Worm (Caenorhabditis elegans) whole organism, young adult: ENCODE data around the gene F43G6.7.

ENCODE experiments used
- B0261.1 ChIP-seq: sonication (generic microtip); optimal IDR thresholded peaks from 2 replicates; lab custom pipeline; 2016; ENCODE audit warnings: mild to moderate bottlenecking, missing genetic modification characterization, moderate library complexity, missing compliant biosample characterization
- C06A6.2 ChIP-seq: fragments of 200-800 bp; sonication (Bioruptor generic); conservative IDR thresholded peaks from 2 replicates; pipeline ENCODE4 v1.3.6; 2022; ENCODE audit warnings: missing genetic modification characterization, missing compliant biosample characterization
- D2030.7 ChIP-seq: fragments of 200-800 bp; sonication (Bioruptor generic); IDR thresholded peaks from 2 replicates; pipeline ENCODE4 v1.3.6; 2022; ENCODE audit warnings: missing genetic modification reagents, missing genetic modification characterization, missing compliant biosample characterization
- F37B4.10 ChIP-seq: fragments of 200-800 bp; sonication (Bioruptor generic); IDR thresholded peaks from 2 replicates; pipeline ENCODE4 v1.3.6; 2022; ENCODE audit warnings: missing genetic modification characterization, missing compliant biosample characterization
- F39B2.1 ChIP-seq: fragments of 200-800 bp; sonication (Bioruptor generic); IDR thresholded peaks from 2 replicates; pipeline ENCODE4 v1.3.6; 2022; ENCODE audit warnings: missing genetic modification reagents, missing genetic modification characterization, missing compliant biosample characterization
- K11D2.4 ChIP-seq: fragments of 200-800 bp; sonication (Bioruptor generic); IDR thresholded peaks from 2 replicates; pipeline ENCODE4 v1.3.6; 2022; ENCODE audit warnings: missing genetic modification reagents, missing genetic modification characterization, missing compliant biosample characterization
- T07F8.4 ChIP-seq: sonication (generic microtip); optimal IDR thresholded peaks from 2 replicates; lab custom pipeline; 2016; ENCODE audit warnings: mild to moderate bottlenecking, missing genetic modification characterization, moderate library complexity, missing compliant biosample characterization
- Y56A3A.18 ChIP-seq: fragments of 200-800 bp; sonication (Bioruptor generic); IDR thresholded peaks from 2 replicates; pipeline ENCODE4 v1.3.6; 2022; ENCODE audit warnings: missing genetic modification reagents, missing genetic modification characterization, missing compliant biosample characterization
- Y79H2A.3 ChIP-seq: fragments of 200-800 bp; sonication (Bioruptor generic); conservative IDR thresholded peaks from 2 replicates; pipeline ENCODE4 v1.3.6; 2022; ENCODE audit warnings: missing genetic modification reagents, missing genetic modification characterization, missing compliant biosample characterization
- akir-1 ChIP-seq: fragments of 200-800 bp; sonication (Bioruptor generic); optimal IDR thresholded peaks from 2 replicates; lab custom pipeline; 2018; ENCODE audit warnings: mild to moderate bottlenecking, missing genetic modification characterization, moderate library complexity, missing compliant biosample characterization
- atf-7 ChIP-seq: sonication (generic microtip); optimal IDR thresholded peaks from 2 replicates; lab custom pipeline; 2017; ENCODE audit warnings: mild to moderate bottlenecking, missing genetic modification characterization, missing compliant biosample characterization
- attf-3 ChIP-seq: fragments of 200-800 bp; sonication (Bioruptor generic); conservative IDR thresholded peaks from 2 replicates; pipeline ENCODE4 v1.3.6; 2022; ENCODE audit warnings: missing genetic modification reagents, missing genetic modification characterization, missing compliant biosample characterization
- ceh-27 ChIP-seq: fragments of 200-800 bp; sonication (Bioruptor generic); optimal IDR thresholded peaks from 2 replicates; lab custom pipeline; 2018; ENCODE audit warnings: mild to moderate bottlenecking, missing genetic modification characterization, moderate library complexity, missing compliant biosample characterization
- ceh-40 ChIP-seq: fragments of 200-800 bp; sonication (Bioruptor generic); IDR thresholded peaks from 2 replicates; pipeline ENCODE4 v1.3.6; 2022; ENCODE audit warnings: missing genetic modification characterization, missing compliant biosample characterization
- die-1 ChIP-seq: sonication (generic microtip); optimal IDR thresholded peaks from 2 replicates; lab custom pipeline; 2016; ENCODE audit warnings: missing genotype, mild to moderate bottlenecking, missing genetic modification characterization, missing compliant biosample characterization
- egl-44 ChIP-seq: fragments of 200-800 bp; sonication (Bioruptor generic); IDR thresholded peaks from 2 replicates; pipeline ENCODE4 v1.3.6; 2022; ENCODE audit warnings: missing genetic modification reagents, missing genetic modification characterization, missing compliant biosample characterization
- ets-4 ChIP-seq: fragments of 200-800 bp; sonication (Bioruptor generic); optimal IDR thresholded peaks from 2 replicates; lab custom pipeline; 2018; ENCODE audit warnings: mild to moderate bottlenecking, missing genetic modification characterization, missing compliant biosample characterization
- fkh-3 ChIP-seq: sonication (generic microtip); optimal IDR thresholded peaks from 2 replicates; lab custom pipeline; 2016; ENCODE audit warnings: mild to moderate bottlenecking, missing genetic modification characterization, missing compliant biosample characterization
- him-1 ChIP-seq: sonication (generic microtip); optimal IDR thresholded peaks from 2 replicates; lab custom pipeline; 2016; ENCODE audit warnings: missing genotype, missing genetic modification reagents, missing genetic modification characterization, missing compliant biosample characterization
- hrde-1 ChIP-seq: sonication (generic microtip); optimal IDR thresholded peaks from 2 replicates; lab custom pipeline; 2016; ENCODE audit warnings: missing genetic modification characterization, mild to moderate bottlenecking, missing compliant biosample characterization, moderate library complexity, missing genotype, missing genetic modification reagents, borderline replicate concordance
- hsf-1 ChIP-seq: fragments of 200-800 bp; sonication (Bioruptor generic); IDR thresholded peaks from 2 replicates; pipeline ENCODE4 v1.3.6; 2022; ENCODE audit warnings: missing genetic modification reagents, missing genetic modification characterization, missing compliant biosample characterization
- lag-1 ChIP-seq: fragments of 200-800 bp; sonication (Bioruptor generic); IDR thresholded peaks from 2 replicates; pipeline ENCODE4 v1.3.6; 2022; ENCODE audit warnings: missing genetic modification reagents, missing genetic modification characterization, missing compliant biosample characterization
- lin-26 ChIP-seq: fragments of 200-800 bp; sonication (Bioruptor generic); IDR thresholded peaks from 2 replicates; pipeline ENCODE4 v1.3.6; 2022; ENCODE audit warnings: missing genetic modification reagents, missing genetic modification characterization, missing compliant biosample characterization
- lin-40 ChIP-seq: sonication (generic microtip); optimal IDR thresholded peaks from 2 replicates; lab custom pipeline; 2016; ENCODE audit warnings: missing genetic modification characterization, mild to moderate bottlenecking, missing compliant biosample characterization, missing genotype, missing genetic modification reagents
- lin-54 ChIP-seq: fragments of 200-800 bp; sonication (Bioruptor generic); optimal IDR thresholded peaks from 2 replicates; lab custom pipeline; 2018; ENCODE audit warnings: mild to moderate bottlenecking, missing genetic modification characterization, missing compliant biosample characterization
- lsy-27 ChIP-seq: sonication (generic microtip); optimal IDR thresholded peaks from 2 replicates; lab custom pipeline; 2017; ENCODE audit warnings: missing genetic modification characterization, mild to moderate bottlenecking, missing compliant biosample characterization, antibody characterized with exemption, missing genotype, borderline replicate concordance; ENCODE audit not compliant: insufficient read depth
- madf-3 ChIP-seq: fragments of 200-800 bp; sonication (Bioruptor generic); IDR thresholded peaks from 2 replicates; pipeline ENCODE4 v1.3.6; 2022; ENCODE audit warnings: missing genetic modification reagents, missing genetic modification characterization, missing compliant biosample characterization
- mes-4 ChIP-seq: sonication (generic microtip); optimal IDR thresholded peaks from 2 replicates; lab custom pipeline; 2016; ENCODE audit warnings: missing genotype, missing genetic modification characterization, missing compliant biosample characterization
- nhr-80 ChIP-seq: sonication (generic microtip); optimal IDR thresholded peaks from 2 replicates; lab custom pipeline; 2016; ENCODE audit warnings: missing genetic modification characterization, missing compliant biosample characterization
- pha-4 ChIP-seq: fragments of 150-350 bp; sonication (generic microtip); optimal IDR thresholded peaks from 2 replicates; lab custom pipeline; 2014; ENCODE audit warnings: missing biosample characterization, missing genetic modification reagents, missing genetic modification characterization
- snpc-4 ChIP-seq, 5 experiments: fragments of 150-350 bp in 1 of 5; sonication (generic microtip) in 4 of 5; optimal IDR thresholded peaks; 2 replicates each; lab custom pipeline; 2014 to 2018; ENCODE audit warnings: missing genetic modification characterization in 5 of 5, missing biosample characterization in 3 of 5, antibody characterized with exemption in 2 of 5, mild to moderate bottlenecking in 2 of 5, missing compliant biosample characterization in 2 of 5, missing genotype in 2 of 5, moderate library complexity in 2 of 5, missing genetic modification reagents in 1 of 5
- somi-1 ChIP-seq: fragments of 200-800 bp; sonication (Bioruptor generic); optimal IDR thresholded peaks from 2 replicates; lab custom pipeline; 2018; ENCODE audit warnings: mild to moderate bottlenecking, missing genetic modification characterization, missing compliant biosample characterization
- tlf-1 ChIP-seq: fragments of 200-800 bp; sonication (Bioruptor generic); optimal IDR thresholded peaks from 2 replicates; lab custom pipeline; 2018; ENCODE audit warnings: mild to moderate bottlenecking, missing genetic modification characterization, missing compliant biosample characterization
- zfh-2 ChIP-seq: fragments of 200-800 bp; sonication (Bioruptor generic); conservative IDR thresholded peaks from 2 replicates; pipeline ENCODE4 v1.3.6; 2022; ENCODE audit warnings: missing genetic modification reagents, missing genetic modification characterization, missing compliant biosample characterization
- ztf-26 ChIP-seq: sonication (generic microtip); optimal IDR thresholded peaks from 2 replicates; lab custom pipeline; 2017; ENCODE audit warnings: missing genetic modification characterization, missing compliant biosample characterization
- ztf-3 ChIP-seq: fragments of 200-800 bp; sonication (Bioruptor generic); optimal IDR thresholded peaks from 2 replicates; lab custom pipeline; 2018; ENCODE audit warnings: mild to moderate bottlenecking, missing genetic modification characterization, missing compliant biosample characterization

The F43G6.7 gene

DNA sequence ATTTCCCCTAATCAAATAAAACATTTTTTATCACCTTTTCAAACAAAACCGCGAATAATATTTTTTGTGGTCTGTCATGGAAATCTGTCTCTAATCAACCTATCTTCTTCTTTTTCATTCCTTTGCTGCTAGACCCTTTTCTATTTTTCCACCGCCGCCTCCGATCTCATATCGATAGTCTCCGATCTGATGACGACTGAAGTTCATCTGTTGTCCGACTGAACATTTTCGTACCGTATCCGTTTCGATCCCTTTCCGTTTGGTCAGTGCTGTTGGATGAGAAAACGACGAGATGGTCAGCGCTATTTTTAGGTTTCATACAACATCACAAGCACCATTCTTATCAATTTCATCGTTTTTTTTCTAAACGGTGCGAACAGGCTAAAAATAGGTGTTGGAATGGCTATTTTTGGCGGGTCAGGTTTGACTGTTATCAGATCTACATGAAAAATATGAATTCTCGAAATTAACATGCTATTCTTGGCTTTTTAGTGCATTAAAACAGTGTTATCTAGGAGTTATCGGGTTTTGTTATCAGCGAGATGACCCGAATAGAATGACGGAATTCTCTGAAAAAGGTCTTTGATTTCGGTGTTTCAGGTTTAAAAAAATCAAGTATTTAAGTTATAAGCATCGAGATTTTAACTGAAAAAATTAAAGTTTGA, 26.1 kb downstream of the F43G6.7 start (continued):
- TF ChIP-seq ztf-26 (tag; lab: Kevin White, UChicago) = peak; percentile 66
- TF ChIP-seq tlf-1 (GFP tag; lab: Kevin White, UChicago) = no peak

DNA sequence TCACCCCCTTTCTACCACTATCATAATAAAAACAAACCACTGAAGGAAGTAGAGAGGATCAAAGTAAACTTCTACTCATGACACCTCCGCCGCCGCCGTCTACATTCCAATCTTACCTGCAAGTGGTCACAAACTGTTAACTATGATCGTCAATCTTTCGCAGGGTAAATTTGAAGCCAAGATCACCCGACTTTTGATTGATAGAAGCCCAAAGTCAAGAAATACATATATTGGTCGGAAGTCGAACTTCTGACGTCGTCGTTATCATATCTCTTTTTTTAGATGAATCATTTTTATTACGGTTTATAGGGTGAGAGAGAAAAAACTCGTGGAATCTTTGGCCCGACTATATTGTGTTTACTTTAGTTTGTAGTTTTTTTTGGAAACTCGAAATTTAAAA, 27.8 kb downstream of the F43G6.7 start:
- peak; percentile 64 for TF ChIP-seq somi-1
- TF ChIP-seq die-1 (tag; lab: Kevin White, UChicago) = peak; percentile 13
- no peak for TF ChIP-seq F37B4.10 (GFP tag; lab: Robert Waterston, UW)
- TF ChIP-seq egl-44 = no peak
- TF ChIP-seq D2030.7 = no peak
- 0 out of 2 replicates have a peak, but pooled peaks have one; percentile 49 for TF ChIP-seq K11D2.4 (GFP tag; lab: Robert Waterston, UW)
- 0 out of 2 replicates have a peak, but pooled peaks have one; percentile 13 for TF ChIP-seq C06A6.2 (GFP tag; lab: Robert Waterston, UW)
- TF ChIP-seq fkh-3 (tag; lab: Kevin White, UChicago) = no peak
- TF ChIP-seq lin-54 (GFP tag; lab: Kevin White, UChicago) = no peak
- TF ChIP-seq madf-3 (GFP tag; lab: Robert Waterston, UW) = no peak
- TF ChIP-seq ztf-26 (tag; lab: Kevin White, UChicago) = peak; percentile 43
- TF ChIP-seq lag-1 (GFP tag; lab: Robert Waterston, UW) = no peak
- TF ChIP-seq lin-40 (tag; lab: Kevin White, UChicago) = peak; percentile 36
- TF ChIP-seq hrde-1 (tag; lab: Kevin White, UChicago) = no peak

DNA sequence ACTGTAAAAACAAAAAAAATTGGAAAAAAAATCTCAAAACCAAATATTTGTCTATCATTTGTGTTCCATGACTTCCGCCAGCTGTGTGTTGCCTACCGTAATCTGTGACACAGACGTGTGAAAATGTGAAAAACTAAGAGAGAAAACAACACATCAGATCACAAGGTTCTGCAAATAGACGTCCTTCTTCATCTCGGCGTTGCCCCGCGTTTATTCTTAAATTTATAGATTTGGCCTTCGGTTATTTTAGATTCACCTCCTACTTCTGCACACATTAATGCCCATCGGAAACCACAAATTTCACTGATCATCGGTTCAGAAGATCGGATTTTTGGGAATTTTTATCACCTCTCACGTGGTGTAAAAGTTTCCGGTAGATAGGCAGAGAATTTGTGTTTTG, 28.5 kb downstream of the F43G6.7 start:
- TF ChIP-seq ztf-3 (GFP tag; lab: Kevin White, UChicago) (no peak), nhr-80 (tag; lab: Kevin White, UChicago) (no peak), T07F8.4 (tag; lab: Kevin White, UChicago) (no peak), snpc-4 (GFP tag; optimal IDR thresholded peaks at IDR 0.05; lab: Kevin White, UChicago) (no peak), snpc-4 (tag; optimal IDR thresholded peaks at IDR 0.05; lab: Kevin White, UChicago) (no peak), ceh-40 (GFP tag; lab: Robert Waterston, UW) (no peak), lsy-27 (tag; lab: Kevin White, UChicago) (no peak), mes-4 (tag; lab: Kevin White, UChicago) (no peak), madf-3 (GFP tag; lab: Robert Waterston, UW) (no peak), B0261.1 (tag; lab: Kevin White, UChicago) (no peak), tlf-1 (GFP tag; lab: Kevin White, UChicago) (no peak), ceh-27 (GFP tag; lab: Kevin White, UChicago) (no peak), hsf-1 (GFP tag; lab: Robert Waterston, UW) (no peak), zfh-2 (GFP tag; lab: Robert Waterston, UW) (no peak), F37B4.10 (GFP tag; lab: Robert Waterston, UW) (no peak), lin-26 (no peak), die-1 (tag; lab: Kevin White, UChicago) (no peak), F39B2.1 (GFP tag; lab: Robert Waterston, UW) (no peak), him-1 (no peak), Y79H2A.3 (GFP tag; lab: Robert Waterston, UW) (no peak), attf-3 (no peak)

DNA sequence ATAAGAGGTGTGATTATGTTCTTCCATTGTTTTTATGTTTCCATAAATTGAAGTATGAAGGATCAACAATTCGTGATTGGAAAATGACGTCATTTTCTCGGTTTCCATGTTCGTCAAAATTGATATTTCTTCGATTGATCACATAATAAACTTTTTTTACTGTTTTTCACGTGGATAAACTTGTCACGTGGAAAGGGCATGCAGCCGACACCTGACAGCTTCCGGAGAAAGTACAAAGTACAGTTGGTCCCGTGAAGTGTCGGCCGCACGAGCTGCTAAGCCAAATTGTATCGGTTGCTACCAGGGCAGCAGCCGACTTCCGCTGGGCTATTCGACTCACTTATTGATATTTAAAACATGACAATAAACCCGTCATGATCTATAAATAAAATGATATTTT, 31.1 kb downstream of the F43G6.7 start:
- TF ChIP-seq atf-7 (peak; percentile 50), ztf-26 (tag; lab: Kevin White, UChicago) (peak; percentile 61), snpc-4 (GFP tag; optimal IDR thresholded peaks at IDR 0.05; lab: Kevin White, UChicago) (no peak), snpc-4 (tag; optimal IDR thresholded peaks at IDR 0.05; lab: Kevin White, UChicago) (peak; percentile 23 to 87 (median 78)), akir-1 (GFP tag; lab: Kevin White, UChicago) (no peak), attf-3 (no peak), Y56A3A.18 (GFP tag; lab: Robert Waterston, UW) (no peak), die-1 (tag; lab: Kevin White, UChicago) (no peak), ets-4 (GFP tag; lab: Kevin White, UChicago) (no peak), somi-1 (peak; percentile 18), zfh-2 (GFP tag; lab: Robert Waterston, UW) (no peak), pha-4 (tag; lab: Kevin White, UChicago) (no peak), lin-26 (0 out of 2 replicates have a peak, but pooled peaks have one; percentile 38)
